Worm (Caenorhabditis elegans) whole organism, L1 larva: Measurements from ENCODE around the gene srd-56.

Source experiments
- C04F5.9 ChIP-seq: sonication (generic microtip); optimal IDR thresholded peaks from 2 replicates; lab custom pipeline; 2016; ENCODE audit warnings: missing genetic modification characterization, missing compliant biosample characterization
- C16A3.4 ChIP-seq: fragments of 150-350 bp; optimal IDR thresholded peaks from 2 replicates; lab custom pipeline; 2014; ENCODE audit warnings: missing biosample characterization, missing genetic modification characterization
- C34B4.2 ChIP-seq: sonication (generic microtip); optimal IDR thresholded peaks from 2 replicates; lab custom pipeline; 2017; ENCODE audit warnings: mild to moderate bottlenecking, missing genetic modification characterization, missing compliant biosample characterization
- Y116A8C.19 ChIP-seq: sonication (generic microtip); optimal IDR thresholded peaks from 2 replicates; lab custom pipeline; 2016; ENCODE audit warnings: missing compliant biosample characterization, missing genetic modification characterization, borderline replicate concordance
- ama-1 ChIP-seq: fragments of 150-350 bp; optimal IDR thresholded peaks from 2 replicates; lab custom pipeline; 2014
- blmp-1 ChIP-seq: fragments of 150-350 bp; optimal IDR thresholded peaks from 2 replicates; lab custom pipeline; 2014; ENCODE audit warnings: missing biosample characterization, missing genetic modification characterization
- dsc-1 ChIP-seq: sonication (generic microtip); optimal IDR thresholded peaks from 2 replicates; lab custom pipeline; 2016; ENCODE audit warnings: mild to moderate bottlenecking, missing genetic modification characterization, missing compliant biosample characterization
- efl-1 ChIP-seq, 4 experiments: fragments of 150-350 bp; optimal IDR thresholded peaks in 3 of 4; peaks in 1 of 4; 1 replicate in 1 of 4; 2 replicates in 3 of 4; lab custom pipeline; 2014; ENCODE audit warnings: missing biosample characterization in 2 of 4, missing genetic modification characterization in 2 of 4, missing genetic modification reagents in 2 of 4
- egl-27 ChIP-seq, 2 experiments: fragments of 150-350 bp in 1 of 2; sonication (generic microtip); optimal IDR thresholded peaks; 3 replicates each; lab custom pipeline; 2017 to 2018; ENCODE audit warnings: missing biosample characterization in 2 of 2, missing genetic modification characterization in 2 of 2, missing genetic modification reagents in 2 of 2
- elt-2 ChIP-seq: sonication (generic microtip); optimal IDR thresholded peaks from 2 replicates; lab custom pipeline; 2016; ENCODE audit warnings: missing genetic modification characterization, mild to moderate bottlenecking, inconsistent platforms, missing compliant biosample characterization, missing genetic modification reagents
- grh-1 ChIP-seq: fragments of 200-800 bp; sonication (Bioruptor generic); IDR thresholded peaks from 2 replicates; pipeline ENCODE4 v1.3.6; 2022; ENCODE audit warnings: missing genetic modification reagents, missing genetic modification characterization, missing compliant biosample characterization
- hlh-17 ChIP-seq: fragments of 200-800 bp; sonication (Bioruptor generic); optimal IDR thresholded peaks from 2 replicates; lab custom pipeline; 2018; ENCODE audit warnings: missing genetic modification characterization, mild to moderate bottlenecking, missing compliant biosample characterization, moderate library complexity, borderline replicate concordance
- irx-1 ChIP-seq: sonication (generic microtip); optimal IDR thresholded peaks from 2 replicates; lab custom pipeline; 2016; ENCODE audit warnings: missing genetic modification characterization, missing compliant biosample characterization
- jun-1 ChIP-seq: fragments of 150-350 bp; optimal IDR thresholded peaks from 2 replicates; lab custom pipeline; 2014; ENCODE audit warnings: missing biosample characterization, missing genetic modification reagents, missing genetic modification characterization
- lin-14 ChIP-seq: fragments of 200-800 bp; sonication (Bioruptor generic); optimal IDR thresholded peaks from 2 replicates; lab custom pipeline; 2018; ENCODE audit warnings: mild to moderate bottlenecking, missing genetic modification characterization, moderate library complexity, missing compliant biosample characterization
- lin-35 ChIP-seq, 2 experiments: fragments of 150-350 bp; optimal IDR thresholded peaks; 2 replicates each; lab custom pipeline; 2014; ENCODE audit warnings: missing biosample characterization in 2 of 2, missing genetic modification characterization in 2 of 2, missing genetic modification reagents in 2 of 2
- lin-39 ChIP-seq: fragments of 150-350 bp; optimal IDR thresholded peaks from 2 replicates; lab custom pipeline; 2014; ENCODE audit warnings: missing biosample characterization, missing genetic modification reagents, missing genetic modification characterization
- lir-3 ChIP-seq: sonication (generic microtip); optimal IDR thresholded peaks from 2 replicates; lab custom pipeline; 2016; ENCODE audit warnings: mild to moderate bottlenecking, missing genetic modification characterization, moderate library complexity, missing compliant biosample characterization; ENCODE audit not compliant: poor library complexity
- lsy-2 ChIP-seq, 2 experiments: fragments of 150-350 bp; optimal IDR thresholded peaks; 2 replicates each; lab custom pipeline; 2014; ENCODE audit warnings: missing biosample characterization in 2 of 2, missing genetic modification characterization in 2 of 2
- mab-9 ChIP-seq: fragments of 200-800 bp; sonication (Bioruptor generic); IDR thresholded peaks from 2 replicates; pipeline ENCODE4 v1.3.6; 2022; ENCODE audit warnings: missing genetic modification reagents, missing genetic modification characterization, missing compliant biosample characterization
- mdl-1 ChIP-seq, 2 experiments: fragments of 150-350 bp; optimal IDR thresholded peaks; 2 replicates each; lab custom pipeline; 2014 to 2017; ENCODE audit warnings: missing biosample characterization in 2 of 2, missing genetic modification characterization in 2 of 2, inconsistent platforms in 1 of 2
- mep-1 ChIP-seq: fragments of 150-350 bp; optimal IDR thresholded peaks from 2 replicates; lab custom pipeline; 2014; ENCODE audit warnings: missing biosample characterization, missing genetic modification characterization
- nhr-28 ChIP-seq: fragments of 150-350 bp; optimal IDR thresholded peaks from 2 replicates; lab custom pipeline; 2014; ENCODE audit warnings: missing biosample characterization, missing genetic modification characterization
- nhr-71 ChIP-seq: sonication (generic microtip); optimal IDR thresholded peaks from 2 replicates; lab custom pipeline; 2016; ENCODE audit warnings: mild to moderate bottlenecking, missing genetic modification characterization, moderate library complexity, missing compliant biosample characterization
- nhr-77 ChIP-seq: fragments of 150-350 bp; optimal IDR thresholded peaks from 2 replicates; lab custom pipeline; 2014; ENCODE audit warnings: missing biosample characterization, missing genetic modification characterization
- nhr-84 ChIP-seq: sonication (generic microtip); optimal IDR thresholded peaks from 2 replicates; lab custom pipeline; 2017; ENCODE audit warnings: missing biosample characterization, missing genetic modification characterization
- nhr-85 ChIP-seq: sonication (generic microtip); peaks from one replicate; lab custom pipeline; 2016; ENCODE audit warnings: missing genetic modification characterization, inconsistent platforms, missing compliant biosample characterization
- nhr-90 ChIP-seq: sonication (generic microtip); optimal IDR thresholded peaks from 2 replicates; lab custom pipeline; 2016; ENCODE audit warnings: mild to moderate bottlenecking, missing genetic modification characterization, missing compliant biosample characterization; ENCODE audit not compliant: poor library complexity
- pag-3 ChIP-seq: sonication (generic microtip); optimal IDR thresholded peaks from 2 replicates; lab custom pipeline; 2017; ENCODE audit warnings: missing genetic modification characterization, mild to moderate bottlenecking, missing compliant biosample characterization, antibody characterized with exemption, borderline replicate concordance; ENCODE audit not compliant: insufficient read depth
- pax-3 ChIP-seq: fragments of 200-800 bp; sonication (Bioruptor generic); optimal IDR thresholded peaks from 2 replicates; lab custom pipeline; 2018; ENCODE audit warnings: mild to moderate bottlenecking, missing genetic modification characterization, moderate library complexity, missing compliant biosample characterization
- rnt-1 ChIP-seq: sonication (generic microtip); optimal IDR thresholded peaks from 2 replicates; lab custom pipeline; 2016; ENCODE audit warnings: mild to moderate bottlenecking, missing genetic modification characterization, moderate library complexity, missing compliant biosample characterization
- snpc-4 ChIP-seq: fragments of 150-350 bp; optimal IDR thresholded peaks from 2 replicates; lab custom pipeline; 2014; ENCODE audit warnings: missing biosample characterization, missing genetic modification characterization
- snu-23 ChIP-seq: sonication (generic microtip); optimal IDR thresholded peaks from 2 replicates; lab custom pipeline; 2016; ENCODE audit warnings: missing genetic modification characterization, missing compliant biosample characterization
- swsn-7 ChIP-seq: sonication (generic microtip); optimal IDR thresholded peaks from 2 replicates; lab custom pipeline; 2016; ENCODE audit warnings: missing genetic modification characterization, missing compliant biosample characterization
- tbx-2 ChIP-seq: sonication (generic microtip); optimal IDR thresholded peaks from 2 replicates; lab custom pipeline; 2016; ENCODE audit warnings: missing genetic modification characterization, missing compliant biosample characterization
- tlp-1 ChIP-seq: fragments of 150-350 bp; optimal IDR thresholded peaks from 2 replicates; lab custom pipeline; 2014; ENCODE audit warnings: missing biosample characterization, missing genetic modification characterization
- unc-62 ChIP-seq: fragments of 150-350 bp; optimal IDR thresholded peaks from 2 replicates; lab custom pipeline; 2014; ENCODE audit warnings: missing biosample characterization, missing genetic modification reagents, missing genetic modification characterization
- unc-86 ChIP-seq: sonication (generic microtip); optimal IDR thresholded peaks from 2 replicates; lab custom pipeline; 2016; ENCODE audit warnings: missing genetic modification characterization, missing compliant biosample characterization
- unc-98 ChIP-seq: fragments of 200-800 bp; sonication (Bioruptor generic); IDR thresholded peaks from 2 replicates; pipeline ENCODE4 v1.3.6; 2022; ENCODE audit warnings: missing genetic modification characterization, missing compliant biosample characterization
- vab-15 ChIP-seq: sonication (generic microtip); optimal IDR thresholded peaks from 2 replicates; lab custom pipeline; 2017; ENCODE audit warnings: missing genotype, mild to moderate bottlenecking, missing genetic modification characterization, missing compliant biosample characterization
- xbp-1 ChIP-seq: sonication (generic microtip); optimal IDR thresholded peaks from 2 replicates; lab custom pipeline; 2016; ENCODE audit warnings: missing genetic modification characterization, missing compliant biosample characterization
- zag-1 ChIP-seq: fragments of 150-350 bp; optimal IDR thresholded peaks from 2 replicates; lab custom pipeline; 2014; ENCODE audit warnings: missing biosample characterization, missing genetic modification characterization
- zip-4 ChIP-seq: fragments of 200-800 bp; sonication (Bioruptor generic); optimal IDR thresholded peaks from 2 replicates; lab custom pipeline; 2018; ENCODE audit warnings: mild to moderate bottlenecking, missing genetic modification characterization, moderate library complexity, missing compliant biosample characterization
- ztf-11 ChIP-seq, 2 experiments: sonication (generic microtip); optimal IDR thresholded peaks; 2 replicates each; lab custom pipeline; 2016 to 2017; ENCODE audit warnings: missing genetic modification characterization in 2 of 2, missing biosample characterization in 1 of 2, missing compliant biosample characterization in 1 of 2

Gene srd-56

DNA sequence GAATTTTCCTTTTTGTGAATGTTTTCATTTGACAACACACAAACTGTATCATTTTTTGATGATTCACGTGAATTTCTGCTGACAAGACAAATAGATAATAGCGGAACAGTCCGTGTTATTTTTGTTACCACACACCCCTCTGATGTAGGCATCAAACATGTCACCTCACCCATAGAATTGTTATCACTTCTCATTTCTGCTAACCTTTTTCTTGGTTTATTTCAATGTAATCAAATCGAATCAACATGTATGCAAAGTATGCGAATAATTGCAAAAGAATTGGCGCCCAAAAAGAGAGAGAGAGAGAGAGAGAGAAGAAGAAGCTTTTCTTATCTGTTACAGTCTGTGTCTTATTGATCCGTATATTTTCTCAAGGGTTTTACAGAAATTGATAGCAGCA is 45.6 kb downstream of the srd-56 start (continued):
- no peak for TF ChIP-seq lir-3 (tag; lab: Kevin White, UChicago)
- no peak for TF ChIP-seq mep-1
- peak; percentile 20 for TF ChIP-seq snu-23 (GFP tag; lab: Kevin White, UChicago)
- no peak for TF ChIP-seq irx-1
- no peak for TF ChIP-seq lin-39 (tag; lab: Kevin White, UChicago)
- no peak for TF ChIP-seq C04F5.9
- TF ChIP-seq dsc-1 (tag; lab: Kevin White, UChicago), result no peak
- no peak for TF ChIP-seq mdl-1 (tag; optimal IDR thresholded peaks at IDR 0.05; lab: Kevin White, UChicago)
- no peak for TF ChIP-seq hlh-17 (GFP tag; lab: Kevin White, UChicago)
- no peak for TF ChIP-seq swsn-7 (tag; lab: Kevin White, UChicago)
- TF ChIP-seq pag-3 (tag; lab: Kevin White, UChicago), result no peak
- TF ChIP-seq unc-98 (GFP tag; lab: Robert Waterston, UW), result no peak
- no peak for TF ChIP-seq snpc-4 (tag; lab: Kevin White, UChicago)
- peak; percentile 15 for TF ChIP-seq blmp-1 (tag; lab: Kevin White, UChicago)
- no peak for TF ChIP-seq grh-1 (GFP tag; lab: Robert Waterston, UW)
- no peak for TF ChIP-seq xbp-1 (tag; lab: Kevin White, UChicago)
- TF ChIP-seq unc-86 (tag; lab: Kevin White, UChicago), result no peak
- TF ChIP-seq egl-27 (tag; optimal IDR thresholded peaks at IDR 0.05; lab: Kevin White, UChicago), result no peak
- no peak for TF ChIP-seq ztf-11 (tag; optimal IDR thresholded peaks at IDR 0.05; lab: Kevin White, UChicago)
- TF ChIP-seq mab-9, result no peak
- no peak for TF ChIP-seq Y116A8C.19 (tag; lab: Kevin White, UChicago)
- no peak for TF ChIP-seq zag-1 (tag; lab: Kevin White, UChicago)
- TF ChIP-seq vab-15, result no peak
- peak; percentile 4 for TF ChIP-seq C16A3.4 (tag; lab: Kevin White, UChicago)
- TF ChIP-seq tlp-1 (tag; lab: Kevin White, UChicago), result no peak
- TF ChIP-seq tbx-2 (tag; lab: Kevin White, UChicago), result no peak
- peak; percentile 40 for TF ChIP-seq lin-14 (GFP tag; lab: Kevin White, UChicago)
- TF ChIP-seq nhr-84 (tag; lab: Kevin White, UChicago), result no peak
- TF ChIP-seq zip-4, result no peak
- TF ChIP-seq, all 84 proteins: peak for 12

DNA sequence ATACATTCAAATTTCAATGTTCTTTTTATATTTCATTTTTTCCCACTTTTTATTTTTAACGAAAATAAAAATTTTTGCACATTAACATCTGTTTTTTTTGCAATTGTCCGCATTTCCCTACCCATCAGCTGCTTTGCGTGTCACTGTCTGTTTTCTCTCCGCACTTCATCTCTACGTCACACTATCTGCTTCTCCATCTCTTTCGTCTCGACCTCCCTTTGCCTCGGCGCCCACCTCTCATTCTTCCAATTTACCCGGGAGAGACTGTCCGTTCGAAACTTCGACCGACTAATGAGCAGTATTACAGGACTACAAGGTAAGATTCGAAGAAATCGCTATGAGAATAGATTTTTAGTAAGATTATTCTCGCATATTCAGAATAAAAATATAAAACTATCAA is 47.6 kb downstream of the srd-56 start, which contains the start of gene C27H5.2:
TSS of gene C27H5.2 (plus strand) at position 190 of the 400 bp plus-strand sequence.
- peak; percentile 4 to 7 for TF ChIP-seq efl-1 (optimal IDR thresholded peaks at IDR 0.05; lab: Kevin White, UChicago)
- no peak for TF ChIP-seq efl-1 (GFP tag; optimal IDR thresholded peaks at IDR 0.05 in 1 of 2; lab: Kevin White, UChicago)
- no peak for TF ChIP-seq nhr-90 (tag; lab: Kevin White, UChicago)
- no peak for TF ChIP-seq unc-62 (GFP tag; lab: Kevin White, UChicago)
- no peak for TF ChIP-seq elt-2
- TF ChIP-seq tbx-2 (tag; lab: Kevin White, UChicago), result no peak
- TF ChIP-seq blmp-1 (tag; lab: Kevin White, UChicago), result peak; percentile 33
- peak; percentile 12 for TF ChIP-seq mep-1
- peak; percentile 26 for TF ChIP-seq ama-1 (lab: Kevin White, UChicago)
- no peak for TF ChIP-seq pax-3 (tag; lab: Kevin White, UChicago)
- no peak for TF ChIP-seq lin-35 (GFP tag; optimal IDR thresholded peaks at IDR 0.05; lab: Kevin White, UChicago)
- TF ChIP-seq xbp-1 (tag; lab: Kevin White, UChicago), result peak; percentile 12
- TF ChIP-seq Y116A8C.19 (tag; lab: Kevin White, UChicago), result no peak
- no peak for TF ChIP-seq nhr-84 (tag; lab: Kevin White, UChicago)
- no peak for TF ChIP-seq C34B4.2 (tag; lab: Kevin White, UChicago)
- no peak for TF ChIP-seq jun-1 (tag; lab: Kevin White, UChicago)
- TF ChIP-seq mdl-1 (tag; optimal IDR thresholded peaks at IDR 0.05; lab: Kevin White, UChicago), result no peak
- no peak for TF ChIP-seq C04F5.9
- no peak for TF ChIP-seq snpc-4 (tag; lab: Kevin White, UChicago)
- TF ChIP-seq snu-23 (GFP tag; lab: Kevin White, UChicago), result peak; percentile 5
- no peak for TF ChIP-seq C16A3.4 (tag; lab: Kevin White, UChicago)
- TF ChIP-seq lin-14 (GFP tag; lab: Kevin White, UChicago), result peak; percentile 42
- TF ChIP-seq lsy-2 (tag; optimal IDR thresholded peaks at IDR 0.05; lab: Kevin White, UChicago), result peak in 1 of 2 experiments; percentile 8
- TF ChIP-seq nhr-28 (tag; lab: Kevin White, UChicago), result no peak
- peak; percentile 13 for TF ChIP-seq nhr-71 (tag; lab: Kevin White, UChicago)
- no peak for TF ChIP-seq pag-3 (tag; lab: Kevin White, UChicago)
- no peak for TF ChIP-seq nhr-77 (tag; lab: Kevin White, UChicago)
- TF ChIP-seq rnt-1 (tag; lab: Kevin White, UChicago), result peak; percentile 18
- peak; percentile 20 for TF ChIP-seq nhr-85 (tag; lab: Kevin White, UChicago)
